Worm (Caenorhabditis elegans) whole organism, L3 larva: Measurements from ENCODE around the gene Y44A6D.7.

Source experiments
- R02D3.7 ChIP-seq: fragments of 150-350 bp; optimal IDR thresholded peaks from 2 replicates; lab custom pipeline; 2014; ENCODE audit warnings: missing biosample characterization, missing genetic modification characterization
- aly-2 ChIP-seq: fragments of 150-350 bp; optimal IDR thresholded peaks from 2 replicates; lab custom pipeline; 2014; ENCODE audit warnings: missing biosample characterization, missing genetic modification characterization
- ama-1 ChIP-seq: fragments of 150-350 bp; optimal IDR thresholded peaks from 2 replicates; lab custom pipeline; 2018
- ceh-28 ChIP-seq: fragments of 150-350 bp; optimal IDR thresholded peaks from 2 replicates; lab custom pipeline; 2014; ENCODE audit warnings: missing biosample characterization, missing genetic modification reagents, missing genetic modification characterization
- ceh-82 ChIP-seq: fragments of 150-350 bp; optimal IDR thresholded peaks from 2 replicates; lab custom pipeline; 2014; ENCODE audit warnings: missing biosample characterization, missing genetic modification characterization
- ceh-9 ChIP-seq: sonication (generic microtip); optimal IDR thresholded peaks from 2 replicates; lab custom pipeline; 2018; ENCODE audit warnings: missing biosample characterization, missing genetic modification characterization
- daf-12 ChIP-seq: fragments of 150-350 bp; optimal IDR thresholded peaks from 2 replicates; lab custom pipeline; 2014; ENCODE audit warnings: missing biosample characterization, missing genetic modification reagents, missing genetic modification characterization
- egl-27 ChIP-seq: sonication (generic microtip); optimal IDR thresholded peaks from 4 replicates; lab custom pipeline; 2017; ENCODE audit warnings: missing biosample characterization, missing genetic modification reagents, missing genetic modification characterization
- egl-5 ChIP-seq: fragments of 150-350 bp; optimal IDR thresholded peaks from 2 replicates; lab custom pipeline; 2017; ENCODE audit warnings: missing biosample characterization, missing genetic modification reagents, missing genetic modification characterization, inconsistent platforms
- elt-2 ChIP-seq: sonication (generic microtip); optimal IDR thresholded peaks from 2 replicates; lab custom pipeline; 2016; ENCODE audit warnings: missing genetic modification reagents, mild to moderate bottlenecking, missing genetic modification characterization, missing compliant biosample characterization
- elt-3 ChIP-seq, 3 experiments: fragments of 150-350 bp in 1 of 3; sonication (generic microtip) in 2 of 3; optimal IDR thresholded peaks; 2 replicates in 2 of 3; 4 replicates in 1 of 3; lab custom pipeline; 2014 to 2017; ENCODE audit warnings: missing biosample characterization in 3 of 3, missing genetic modification characterization in 3 of 3
- eor-1 ChIP-seq, 2 experiments: fragments of 150-350 bp; optimal IDR thresholded peaks; 2 replicates each; lab custom pipeline; 2014 to 2018; ENCODE audit warnings: missing biosample characterization in 2 of 2, missing genetic modification characterization in 2 of 2
- fkh-10 ChIP-seq: sonication (generic microtip); optimal IDR thresholded peaks from 2 replicates; lab custom pipeline; 2017; ENCODE audit warnings: missing biosample characterization, missing genetic modification reagents, missing genetic modification characterization
- fkh-2 ChIP-seq: fragments of 150-350 bp; optimal IDR thresholded peaks from 2 replicates; lab custom pipeline; 2014; ENCODE audit warnings: missing biosample characterization, missing genetic modification reagents, missing genetic modification characterization
- fos-1 ChIP-seq: fragments of 150-350 bp; optimal IDR thresholded peaks from 2 replicates; lab custom pipeline; 2014; ENCODE audit warnings: missing biosample characterization, missing genetic modification characterization
- hmg-11 ChIP-seq: sonication (generic microtip); optimal IDR thresholded peaks from 2 replicates; lab custom pipeline; 2016; ENCODE audit warnings: missing genetic modification characterization, missing compliant biosample characterization
- lin-15B ChIP-seq: fragments of 150-350 bp; optimal IDR thresholded peaks from 2 replicates; lab custom pipeline; 2014; ENCODE audit warnings: missing biosample characterization, missing genetic modification characterization
- lin-39 ChIP-seq: fragments of 150-350 bp; optimal IDR thresholded peaks from 2 replicates; lab custom pipeline; 2018; ENCODE audit warnings: missing biosample characterization, missing genetic modification reagents, missing genetic modification characterization
- mdl-1 ChIP-seq: fragments of 150-350 bp; optimal IDR thresholded peaks from 2 replicates; lab custom pipeline; 2014; ENCODE audit warnings: missing biosample characterization, missing genetic modification characterization
- mml-1 ChIP-seq: fragments of 150-350 bp; sonication (generic microtip); optimal IDR thresholded peaks from 3 replicates; lab custom pipeline; 2014; ENCODE audit warnings: missing biosample characterization, missing genetic modification characterization
- nfya-1 ChIP-seq: sonication (generic microtip); optimal IDR thresholded peaks from 2 replicates; lab custom pipeline; 2017; ENCODE audit warnings: missing genetic modification characterization, mild to moderate bottlenecking, missing compliant biosample characterization, antibody characterized with exemption, moderate library complexity; ENCODE audit not compliant: insufficient read depth
- nhr-11 ChIP-seq: fragments of 150-350 bp; optimal IDR thresholded peaks from 2 replicates; lab custom pipeline; 2014; ENCODE audit warnings: missing biosample characterization, missing genetic modification characterization
- nhr-12 ChIP-seq: fragments of 150-350 bp; optimal IDR thresholded peaks from 2 replicates; lab custom pipeline; 2014; ENCODE audit warnings: missing biosample characterization, missing genetic modification characterization
- nhr-23 ChIP-seq: fragments of 150-350 bp; optimal IDR thresholded peaks from 2 replicates; lab custom pipeline; 2014; ENCODE audit warnings: missing biosample characterization, missing genetic modification reagents, missing genetic modification characterization
- nhr-43 ChIP-seq: sonication (generic microtip); optimal IDR thresholded peaks from 2 replicates; lab custom pipeline; 2016; ENCODE audit warnings: mild to moderate bottlenecking, missing genetic modification characterization, missing compliant biosample characterization; ENCODE audit not compliant: poor library complexity, severe bottlenecking
- nhr-76 ChIP-seq: fragments of 150-350 bp; sonication (generic microtip); optimal IDR thresholded peaks from 5 replicates; lab custom pipeline; 2014; ENCODE audit warnings: missing biosample characterization, missing genetic modification characterization
- nhr-77 ChIP-seq: fragments of 150-350 bp; optimal IDR thresholded peaks from 2 replicates; lab custom pipeline; 2014; ENCODE audit warnings: missing biosample characterization, missing genetic modification characterization
- pha-4 ChIP-seq: fragments of 150-350 bp; optimal IDR thresholded peaks from 2 replicates; lab custom pipeline; 2014; ENCODE audit warnings: missing biosample characterization, missing genetic modification reagents, missing genetic modification characterization
- pqm-1 ChIP-seq: fragments of 150-350 bp; optimal IDR thresholded peaks from 2 replicates; lab custom pipeline; 2017; ENCODE audit warnings: missing biosample characterization, missing genetic modification characterization, inconsistent platforms
- sea-2 ChIP-seq: fragments of 150-350 bp; sonication (generic microtip); optimal IDR thresholded peaks from 4 replicates; lab custom pipeline; 2014; ENCODE audit warnings: missing biosample characterization, missing genetic modification reagents, missing genetic modification characterization
- skn-1 ChIP-seq: fragments of 150-350 bp; optimal IDR thresholded peaks from 2 replicates; lab custom pipeline; 2014; ENCODE audit warnings: missing biosample characterization, missing genetic modification characterization
- snpc-4 ChIP-seq: fragments of 150-350 bp; optimal IDR thresholded peaks from 2 replicates; lab custom pipeline; 2014; ENCODE audit warnings: missing biosample characterization, missing genetic modification characterization
- tbx-2 ChIP-seq: sonication (generic microtip); optimal IDR thresholded peaks from 2 replicates; lab custom pipeline; 2016; ENCODE audit warnings: mild to moderate bottlenecking, missing genetic modification characterization, missing compliant biosample characterization
- zag-1 ChIP-seq: fragments of 150-350 bp; optimal IDR thresholded peaks from 2 replicates; lab custom pipeline; 2014; ENCODE audit warnings: missing biosample characterization, missing genetic modification characterization
- ztf-11 ChIP-seq: fragments of 150-350 bp; optimal IDR thresholded peaks from 2 replicates; lab custom pipeline; 2014; ENCODE audit warnings: missing biosample characterization, missing genetic modification characterization
- ztf-4 ChIP-seq: fragments of 150-350 bp; optimal IDR thresholded peaks from 2 replicates; lab custom pipeline; 2014; ENCODE audit warnings: missing biosample characterization, missing genetic modification characterization

The Y44A6D.7 gene

ce11 chrV:20785050-20785847, 29.3 kb upstream of the Y44A6D.7 start:
- peak; percentile 29 for TF ChIP-seq elt-2 (tag; lab: Kevin White, UChicago)
- TF ChIP-seq ama-1: peak; percentile 1
- peak; percentile 37 for TF ChIP-seq ceh-28
- no peak for TF ChIP-seq nhr-12 (tag; lab: Kevin White, UChicago)
- TF ChIP-seq lin-15B: no peak
- peak; percentile 53 for TF ChIP-seq aly-2
- TF ChIP-seq, all 47 proteins: peak for 4

- no peak for TF ChIP-seq nhr-12 (tag; lab: Kevin White, UChicago)
- no peak for TF ChIP-seq nhr-77
- no peak for TF ChIP-seq nfya-1
These were observed 28.7 kb upstream of the Y44A6D.7 start for ce11 chrV:20785848-20786225.

- TF ChIP-seq lin-39 (peak; percentile 79), sea-2 (no peak), mdl-1 (tag; lab: Kevin White, UChicago) (peak; percentile 19), snpc-4 (tag; lab: Kevin White, UChicago) (peak; percentile 38), skn-1 (tag; lab: Kevin White, UChicago) (peak; percentile 6), zag-1 (no peak), ceh-28 (peak; percentile 1), nfya-1 (peak; percentile 76), fos-1 (no peak), hmg-11 (peak; percentile 29), R02D3.7 (tag; lab: Kevin White, UChicago) (no peak), eor-1 (tag; optimal IDR thresholded peaks at IDR 0.05; lab: Kevin White, UChicago) (no peak), mml-1 (tag; lab: Kevin White, UChicago) (no peak), fkh-10 (GFP tag; lab: Kevin White, UChicago) (peak; percentile 89)
- TF ChIP-seq, all 47 proteins: peak for 8
These were observed 25.4 kb upstream of the Y44A6D.7 start, which contains the start of gene tpan-1 for ce11 chrV:20789105-20789504. Gene tpan-1 (plus strand): TSS chrV:20789502.

ce11 chrV:20790011-20790410, 24.5 kb upstream of the Y44A6D.7 start, which contains the start of gene Y44A6D.1:
Gene Y44A6D.1 (minus strand): TSS chrV:20790033.
- TF ChIP-seq ceh-9 (tag; lab: Kevin White, UChicago) (no peak), fkh-2 (no peak), fos-1 (no peak), ceh-28 (no peak), nhr-23 (tag; lab: Kevin White, UChicago) (no peak), nhr-43 (tag; lab: Kevin White, UChicago) (no peak), elt-2 (tag; lab: Kevin White, UChicago) (no peak), nhr-11 (tag; lab: Kevin White, UChicago) (no peak), daf-12 (no peak), R02D3.7 (tag; lab: Kevin White, UChicago) (no peak), egl-27 (tag; lab: Kevin White, UChicago) (no peak)

ce11 chrV:20790616-20791015, 23.9 kb upstream of the Y44A6D.7 start:
- TF ChIP-seq nhr-11 (tag; lab: Kevin White, UChicago): no peak
- no peak for TF ChIP-seq tbx-2 (tag; lab: Kevin White, UChicago)
- no peak for TF ChIP-seq pha-4 (tag; lab: Kevin White, UChicago)
- no peak for TF ChIP-seq fos-1
- no peak for TF ChIP-seq mml-1 (tag; lab: Kevin White, UChicago)
- no peak for TF ChIP-seq elt-3 (tag; optimal IDR thresholded peaks at IDR 0.05; lab: Kevin White, UChicago)
- peak; percentile 24 for TF ChIP-seq ceh-82 (tag; lab: Kevin White, UChicago)
- no peak for TF ChIP-seq nhr-76 (tag; lab: Kevin White, UChicago)

- TF ChIP-seq sea-2 (no peak), ztf-11 (no peak), zag-1 (no peak), pqm-1 (tag; lab: Kevin White, UChicago) (peak; percentile 43), elt-2 (tag; lab: Kevin White, UChicago) (peak; percentile 68), ceh-82 (tag; lab: Kevin White, UChicago) (no peak), nhr-23 (tag; lab: Kevin White, UChicago) (no peak), nfya-1 (no peak), nhr-76 (tag; lab: Kevin White, UChicago) (no peak), ceh-28 (no peak), daf-12 (no peak), egl-5 (tag; lab: Kevin White, UChicago) (no peak), egl-27 (tag; lab: Kevin White, UChicago) (no peak), skn-1 (tag; lab: Kevin White, UChicago) (no peak), nhr-43 (tag; lab: Kevin White, UChicago) (no peak), mdl-1 (tag; lab: Kevin White, UChicago) (no peak), ztf-4 (no peak)
These were observed 22.1 kb upstream of the Y44A6D.7 start, which contains the start of gene Y44A6D.3 for ce11 chrV:20792371-20792890. Gene Y44A6D.3 (minus strand): TSS chrV:20792421.
